Worm (Caenorhabditis elegans) whole organism, midembryonic: Measurements from ENCODE around the gene sli-1.

Source experiments
- T22C8.4 ChIP-seq: fragments of 200-800 bp; sonication (Bioruptor generic); IDR thresholded peaks from 2 replicates; pipeline ENCODE4 v1.3.6; 2022; ENCODE audit warnings: missing genetic modification characterization, missing compliant biosample characterization
- cog-1 ChIP-seq: sonication (generic microtip); optimal IDR thresholded peaks from 2 replicates; lab custom pipeline; 2016; ENCODE audit warnings: missing genetic modification characterization, missing compliant biosample characterization
- flt-1 ChIP-seq: fragments of 200-800 bp; sonication (Bioruptor generic); IDR thresholded peaks from 2 replicates; pipeline ENCODE4 v1.3.6; 2022; ENCODE audit warnings: missing genetic modification characterization, missing compliant biosample characterization
- klf-2 ChIP-seq: fragments of 200-800 bp; sonication (Bioruptor generic); conservative IDR thresholded peaks from 2 replicates; pipeline ENCODE4 v1.3.6; 2022; ENCODE audit warnings: missing genetic modification reagents, missing genetic modification characterization, missing compliant biosample characterization
- med-1 ChIP-seq: sonication (generic microtip); optimal IDR thresholded peaks from 2 replicates; lab custom pipeline; 2017; ENCODE audit warnings: missing genetic modification characterization, mild to moderate bottlenecking, missing compliant biosample characterization, antibody characterized with exemption, missing genetic modification reagents; ENCODE audit not compliant: insufficient read depth
- ref-1 ChIP-seq: fragments of 200-800 bp; sonication (Bioruptor generic); conservative IDR thresholded peaks from 2 replicates; pipeline ENCODE4 v1.3.6; 2022; ENCODE audit warnings: missing genetic modification reagents, missing genetic modification characterization, missing compliant biosample characterization
- tab-1 ChIP-seq: fragments of 200-800 bp; sonication (Bioruptor generic); IDR thresholded peaks from 2 replicates; pipeline ENCODE4 v1.3.6; 2022; ENCODE audit warnings: missing genetic modification characterization, missing compliant biosample characterization
- ztf-23 ChIP-seq: fragments of 200-800 bp; sonication (Bioruptor generic); IDR thresholded peaks from 2 replicates; pipeline ENCODE4 v1.3.6; 2022; ENCODE audit warnings: missing genetic modification reagents, missing genetic modification characterization, missing compliant biosample characterization
- ztf-29 ChIP-seq: fragments of 200-800 bp; sonication (Bioruptor generic); IDR thresholded peaks from 2 replicates; pipeline ENCODE4 v1.3.6; 2022; ENCODE audit warnings: missing genetic modification reagents, missing genetic modification characterization, missing compliant biosample characterization

- TF ChIP-seq ztf-29 (GFP tag; lab: Robert Waterston, UW) (no peak), ref-1 (GFP tag; lab: Robert Waterston, UW) (no peak), ztf-23 (GFP tag; lab: Robert Waterston, UW) (no peak), tab-1 (GFP tag; lab: Robert Waterston, UW) (no peak), flt-1 (GFP tag; lab: Robert Waterston, UW) (no peak), cog-1 (tag; lab: Kevin White, UChicago) (no peak), med-1 (no peak), T22C8.4 (no peak), klf-2 (GFP tag; lab: Robert Waterston, UW) (no peak)
These were observed 37.7 kb upstream of the sli-1 start, which contains the start of gene dyf-11 for ce11 chrX:763452-763851.
